Fruit fly (Drosophila melanogaster) whole organism, adult: ENCODE measurements around the gene CG32669.

ENCODE experiments used
- CG11617 ChIP-seq: fragments of 200-800 bp; sonication (Bioruptor generic); optimal IDR thresholded peaks from 2 replicates; lab custom pipeline; 2017; ENCODE audit warnings: mild to moderate bottlenecking, missing biosample characterization, missing genetic modification reagents, missing genetic modification characterization
- CG12768 ChIP-seq: fragments of 200-800 bp; sonication (Bioruptor generic); optimal IDR thresholded peaks from 2 replicates; lab custom pipeline; 2017; ENCODE audit warnings: missing biosample characterization, missing genetic modification characterization, mild to moderate bottlenecking, moderate library complexity, missing genetic modification reagents
- CG14711 ChIP-seq: fragments of 200-800 bp; sonication (Bioruptor generic); optimal IDR thresholded peaks from 2 replicates; lab custom pipeline; 2018; ENCODE audit warnings: missing biosample characterization, mild to moderate bottlenecking, missing genetic modification characterization, moderate library complexity
- CG1620 ChIP-seq: fragments of 200-800 bp; sonication (Bioruptor generic); optimal IDR thresholded peaks from 2 replicates; lab custom pipeline; 2016; ENCODE audit warnings: missing biosample characterization, missing genetic modification characterization
- CG33017 ChIP-seq: fragments of 200-800 bp; sonication (Bioruptor generic); optimal IDR thresholded peaks from 2 replicates; lab custom pipeline; 2018; ENCODE audit warnings: missing biosample characterization, mild to moderate bottlenecking, missing genetic modification characterization, moderate library complexity
- CG5204 ChIP-seq: fragments of 200-800 bp; sonication (Bioruptor generic); optimal IDR thresholded peaks from 2 replicates; lab custom pipeline; 2016; ENCODE audit warnings: missing biosample characterization, missing genetic modification characterization
- CG7045 ChIP-seq: fragments of 200-800 bp; sonication (Bioruptor generic); optimal IDR thresholded peaks from 2 replicates; lab custom pipeline; 2017; ENCODE audit warnings: missing biosample characterization, mild to moderate bottlenecking, missing genetic modification characterization
- CG7101 ChIP-seq: fragments of 200-800 bp; sonication (Bioruptor generic); optimal IDR thresholded peaks from 2 replicates; lab custom pipeline; 2018; ENCODE audit warnings: missing biosample characterization, mild to moderate bottlenecking, missing genetic modification characterization, moderate library complexity
- Clk ChIP-seq: fragments of 200-800 bp; sonication (Bioruptor generic); optimal IDR thresholded peaks from 2 replicates; lab custom pipeline; 2017; ENCODE audit warnings: missing biosample characterization, missing genetic modification characterization
- Crg-1 ChIP-seq: fragments of 200-800 bp; sonication (Bioruptor generic); optimal IDR thresholded peaks from 2 replicates; lab custom pipeline; 2016; ENCODE audit warnings: missing biosample characterization, missing genetic modification characterization
- Hr96 ChIP-seq: fragments of 200-800 bp; sonication (Bioruptor generic); optimal IDR thresholded peaks from 2 replicates; lab custom pipeline; 2016; ENCODE audit warnings: missing biosample characterization, missing genetic modification characterization
- Mnt ChIP-seq: fragments of 200-800 bp; sonication (Bioruptor generic); optimal IDR thresholded peaks from 2 replicates; lab custom pipeline; 2016; ENCODE audit warnings: missing biosample characterization, mild to moderate bottlenecking, missing genetic modification characterization
- bab1 ChIP-seq: fragments of 200-800 bp; sonication (Bioruptor generic); optimal IDR thresholded peaks from 3 replicates; lab custom pipeline; 2019; ENCODE audit warnings: missing biosample characterization, mild to moderate bottlenecking, missing genetic modification characterization, moderate library complexity
- cic ChIP-seq: fragments of 200-800 bp; sonication (Bioruptor generic); optimal IDR thresholded peaks from 2 replicates; lab custom pipeline; 2017; ENCODE audit warnings: missing biosample characterization, mild to moderate bottlenecking, missing genetic modification characterization, moderate library complexity
- cnc ChIP-seq, 2 experiments: fragments of >200 bp; optimal IDR thresholded peaks; 2 replicates each; lab custom pipeline; 2017
- kay ChIP-seq: fragments of 200-800 bp; sonication (Bioruptor generic); peaks from one replicate; lab custom pipeline; 2016; ENCODE audit warnings: missing biosample characterization, missing genetic modification characterization, borderline replicate concordance
- ovo ChIP-seq: fragments of 200-800 bp; sonication (Bioruptor generic); optimal IDR thresholded peaks from 2 replicates; lab custom pipeline; 2016; ENCODE audit warnings: missing biosample characterization, missing genetic modification characterization
- pad ChIP-seq: fragments of 200-800 bp; sonication (Bioruptor generic); optimal IDR thresholded peaks from 3 replicates; lab custom pipeline; 2017; ENCODE audit warnings: missing biosample characterization, missing genetic modification characterization, mild to moderate bottlenecking, moderate library complexity, missing genetic modification reagents
- tj ChIP-seq: fragments of 200-800 bp; sonication (Bioruptor generic); optimal IDR thresholded peaks from 3 replicates; lab custom pipeline; 2017; ENCODE audit warnings: missing biosample characterization, mild to moderate bottlenecking, missing genetic modification characterization, moderate library complexity
- toe ChIP-seq: fragments of 200-800 bp; sonication (Bioruptor generic); optimal IDR thresholded peaks from 2 replicates; lab custom pipeline; 2016; ENCODE audit warnings: missing biosample characterization, missing genetic modification characterization

CG32669 gene

DNA sequence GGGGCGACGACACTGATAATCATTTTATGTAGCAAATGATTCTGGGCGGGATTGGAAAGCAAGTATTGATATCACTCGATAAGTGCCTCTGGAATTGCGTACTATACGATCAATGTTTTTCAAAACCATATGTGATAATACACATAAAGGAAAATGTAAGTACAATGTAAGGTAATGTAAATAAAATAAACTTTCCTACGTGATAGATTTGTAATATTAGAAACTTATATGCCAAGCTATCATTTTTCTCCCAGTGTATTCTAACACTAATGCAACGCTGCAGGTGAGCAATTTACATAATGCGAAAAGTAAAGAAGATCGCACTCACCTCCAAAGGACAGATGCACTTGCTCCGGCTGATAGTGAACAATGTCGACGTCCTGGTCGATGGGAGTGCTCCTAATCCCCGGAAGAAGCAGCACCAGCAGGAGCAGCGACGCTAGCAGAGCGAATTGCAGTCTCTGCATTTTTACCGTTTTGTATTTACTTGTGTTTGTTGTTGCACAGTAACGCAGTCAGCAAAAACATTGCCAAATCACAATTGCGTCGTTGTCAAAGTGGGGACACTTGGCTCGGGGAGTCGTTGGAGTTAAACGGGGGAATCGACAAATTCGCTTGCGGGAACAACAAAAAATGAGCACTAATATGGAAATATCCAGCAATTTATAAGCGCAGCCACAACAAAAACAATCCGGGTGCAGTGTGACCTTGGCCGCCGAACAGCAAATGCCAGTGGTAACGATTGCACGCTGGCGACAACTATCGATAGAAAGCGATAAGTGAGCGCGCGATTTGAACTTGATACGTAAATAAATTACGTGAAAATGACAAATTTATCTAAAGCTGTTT, 32.4 kb upstream of the CG32669 start, which contains the start of gene CG1637:
Gene CG1637, minus strand, starts transcription at position 807 of the 849 bp plus-strand sequence.
- TF ChIP-seq pad (GFP tag; lab: Kevin White, UChicago) (no peak), CG14711 (tag; lab: Kevin White, UChicago) (peak; percentile 34), CG5204 (GFP tag; lab: Kevin White, UChicago) (no peak), Mnt (GFP tag; lab: Kevin White, UChicago) (peak; percentile 0), bab1 (peak; percentile 82), CG11617 (peak; percentile 36), CG7045 (GFP tag; lab: Kevin White, UChicago) (peak; percentile 14), CG12768 (GFP tag; lab: Kevin White, UChicago) (no peak), cic (GFP tag; lab: Kevin White, UChicago) (peak; percentile 1), CG7101 (tag; lab: Kevin White, UChicago) (peak; percentile 39), Clk (GFP tag; lab: Kevin White, UChicago) (no peak), ovo (GFP tag; lab: Kevin White, UChicago) (peak; percentile 71), toe (GFP tag; lab: Kevin White, UChicago) (no peak), tj (GFP tag; lab: Kevin White, UChicago) (peak; percentile 99), CG1620 (GFP tag; lab: Kevin White, UChicago) (no peak), CG33017 (tag; lab: Kevin White, UChicago) (peak; percentile 38), Hr96 (GFP tag; lab: Kevin White, UChicago) (peak; percentile 6), kay (GFP tag; lab: Kevin White, UChicago) (no peak)

DNA sequence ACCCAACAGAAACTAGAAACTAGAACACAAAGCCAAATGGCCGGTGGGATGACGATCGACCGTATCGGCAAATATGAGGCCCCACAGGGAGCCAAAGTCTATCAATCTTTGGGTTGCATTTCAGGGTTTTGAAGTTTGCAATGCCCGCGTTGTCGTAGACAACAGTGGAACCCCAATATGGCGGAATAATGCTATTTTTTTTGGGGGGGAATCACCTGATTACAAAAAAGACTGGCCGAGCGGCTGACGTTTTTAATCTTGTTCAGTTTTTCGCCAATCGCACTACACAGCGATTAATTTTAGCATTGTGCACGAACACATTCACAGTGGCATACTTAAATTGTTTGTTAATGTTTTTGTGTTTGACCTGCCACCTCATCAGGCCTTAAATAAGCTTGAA, 31.6 kb upstream of the CG32669 start:
- TF ChIP-seq CG11617, result no peak
- TF ChIP-seq cic (GFP tag; lab: Kevin White, UChicago), result no peak
- TF ChIP-seq CG12768 (GFP tag; lab: Kevin White, UChicago), result no peak
- TF ChIP-seq cnc (optimal IDR thresholded peaks at IDR 0.05; lab: Kevin White, UChicago), result no peak
- TF ChIP-seq CG1620 (GFP tag; lab: Kevin White, UChicago), result no peak
- TF ChIP-seq Crg-1, result no peak
- TF ChIP-seq ovo (GFP tag; lab: Kevin White, UChicago), result no peak
- TF ChIP-seq toe (GFP tag; lab: Kevin White, UChicago), result no peak
- no peak for TF ChIP-seq pad (GFP tag; lab: Kevin White, UChicago)

DNA sequence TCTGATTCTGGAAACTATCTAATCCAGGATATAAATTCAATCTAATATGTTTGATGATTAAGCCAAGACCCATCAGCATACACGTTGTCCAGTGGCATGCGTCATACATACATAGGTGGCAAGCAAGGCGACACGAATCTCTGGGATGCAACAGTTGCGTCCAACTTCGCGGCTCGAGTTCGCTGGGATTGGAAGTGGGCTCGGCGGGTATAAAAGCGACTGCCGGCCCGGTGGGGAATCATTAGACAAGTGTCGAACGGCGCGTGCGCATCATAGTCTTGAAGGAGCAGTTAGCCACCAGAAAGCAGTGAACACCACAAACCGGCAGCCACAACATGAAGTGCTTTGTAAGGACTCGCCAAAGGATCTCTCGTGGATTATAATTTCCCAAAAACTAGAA, 24.2 kb upstream of the CG32669 start, which contains the start of gene CG2157:
Gene CG2157, plus strand, starts transcription at position 240 of the 400 bp plus-strand sequence.
- no peak for TF ChIP-seq CG11617
- no peak for TF ChIP-seq Crg-1
- no peak for TF ChIP-seq bab1
- no peak for TF ChIP-seq Mnt (GFP tag; lab: Kevin White, UChicago)
- no peak for TF ChIP-seq kay (GFP tag; lab: Kevin White, UChicago)
- TF ChIP-seq cic (GFP tag; lab: Kevin White, UChicago), result no peak
- no peak for TF ChIP-seq cnc (optimal IDR thresholded peaks at IDR 0.05; lab: Kevin White, UChicago)

DNA sequence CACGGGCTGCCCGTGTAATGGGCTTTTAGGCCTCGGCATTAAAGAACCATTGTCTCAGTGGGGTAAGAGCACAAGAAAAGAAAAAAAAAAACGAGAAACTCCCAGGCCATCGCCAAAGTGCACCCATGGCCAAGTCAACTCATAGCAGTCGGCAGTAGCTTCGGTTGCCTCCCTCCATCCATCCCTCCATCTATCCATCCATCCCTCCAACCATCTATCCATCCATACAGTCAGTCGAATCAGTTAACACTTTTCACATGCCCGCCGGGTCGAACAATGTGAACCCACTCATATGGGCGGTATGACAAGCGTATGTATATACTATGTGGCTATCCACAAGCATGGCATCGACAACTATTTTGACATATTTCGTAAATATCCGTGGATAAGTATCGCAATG, 22.8 kb upstream of the CG32669 start:
- TF ChIP-seq CG7045 (GFP tag; lab: Kevin White, UChicago) (no peak), CG14711 (tag; lab: Kevin White, UChicago) (no peak)

DNA sequence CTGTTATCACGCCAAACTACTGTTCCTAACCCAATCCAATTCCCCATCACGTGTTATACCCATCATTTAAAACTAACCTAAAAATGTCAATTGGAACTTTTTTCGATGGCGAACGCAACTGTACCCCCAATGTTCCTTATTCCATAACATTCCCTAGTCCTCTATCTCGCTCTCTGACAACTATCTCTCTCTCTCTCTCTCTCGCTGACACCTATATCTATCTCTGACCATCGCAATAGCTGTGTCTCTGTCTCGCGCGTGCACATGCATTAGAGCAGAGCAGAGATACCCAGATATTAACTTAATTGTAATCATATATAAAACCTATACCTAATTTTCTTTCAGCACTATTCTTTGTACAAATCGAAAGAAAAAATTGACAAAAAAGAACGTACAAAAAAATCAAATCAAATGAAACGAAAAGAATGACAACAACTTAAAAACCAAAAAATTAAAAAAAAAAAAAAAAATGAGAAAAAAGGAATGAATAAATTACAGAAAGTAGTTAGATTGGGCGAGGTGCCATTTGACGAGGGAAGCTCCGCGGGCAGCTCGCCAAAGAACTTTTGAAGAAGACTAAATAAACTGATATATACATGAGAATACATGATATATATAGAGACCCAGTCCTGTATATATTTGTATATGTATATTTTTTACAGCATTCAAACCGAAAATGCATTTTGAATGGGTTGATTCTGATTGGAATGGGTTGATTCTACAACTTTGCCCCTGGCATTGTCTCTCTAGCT, 20.9 kb upstream of the CG32669 start:
- TF ChIP-seq kay (GFP tag; lab: Kevin White, UChicago) (peak; percentile 78), CG5204 (GFP tag; lab: Kevin White, UChicago) (no peak)

DNA sequence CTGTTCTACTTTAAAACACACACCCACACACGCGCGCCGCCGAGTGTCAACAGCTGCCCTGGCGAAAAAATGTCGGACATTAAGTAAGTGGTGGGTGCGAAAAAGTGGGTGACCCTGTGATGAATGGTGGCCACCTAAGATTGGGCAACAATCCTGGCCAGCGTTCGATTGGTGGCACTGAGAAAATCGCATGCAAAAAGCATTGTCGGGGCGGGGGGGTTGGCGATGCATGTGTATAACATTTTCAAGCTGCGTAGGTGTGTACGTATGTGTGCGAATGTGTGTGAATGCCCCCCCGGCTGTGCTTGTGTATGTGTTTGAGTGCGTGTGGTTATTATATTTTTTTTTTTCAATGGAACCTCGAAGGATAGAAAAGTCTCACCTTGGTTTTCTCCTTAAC, 13.0 kb upstream of the CG32669 start:
- peak; percentile 62 for TF ChIP-seq Mnt (GFP tag; lab: Kevin White, UChicago)
- no peak for TF ChIP-seq CG12768 (GFP tag; lab: Kevin White, UChicago)
- TF ChIP-seq bab1, result no peak
- TF ChIP-seq toe (GFP tag; lab: Kevin White, UChicago), result no peak

DNA sequence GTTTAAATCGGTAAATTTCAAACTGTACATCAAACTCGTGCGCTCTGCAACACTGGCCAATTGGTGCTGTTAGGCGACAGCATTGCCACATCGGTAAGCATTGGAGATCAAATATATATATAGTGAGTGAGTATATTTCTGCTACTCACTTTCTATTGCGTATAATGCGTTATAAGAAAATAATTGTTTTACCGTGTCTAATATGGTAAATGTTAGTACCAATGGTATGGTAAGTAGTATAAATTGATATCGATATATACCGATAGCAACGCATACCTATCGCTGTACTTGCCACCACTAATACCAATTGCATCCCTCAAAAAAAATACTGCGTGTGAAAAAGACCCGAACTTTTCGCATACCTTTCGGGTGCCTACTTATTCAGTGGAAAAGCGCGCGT, 12.5 kb upstream of the CG32669 start, which contains the start of the genes sofe and CG2186:
Gene sofe, minus strand, starts transcription at position 38 of the 400 bp plus-strand sequence.
Gene CG2186, plus strand, starts transcription at position 280 of the 400 bp plus-strand sequence.
- TF ChIP-seq cnc (optimal IDR thresholded peaks at IDR 0.05; lab: Kevin White, UChicago) (no peak), kay (GFP tag; lab: Kevin White, UChicago) (no peak), toe (GFP tag; lab: Kevin White, UChicago) (peak; percentile 75), tj (GFP tag; lab: Kevin White, UChicago) (peak; percentile 35), Mnt (GFP tag; lab: Kevin White, UChicago) (peak; percentile 63), pad (GFP tag; lab: Kevin White, UChicago) (peak; percentile 43), CG7101 (tag; lab: Kevin White, UChicago) (peak; percentile 77), CG12768 (GFP tag; lab: Kevin White, UChicago) (no peak), CG1620 (GFP tag; lab: Kevin White, UChicago) (peak; percentile 84), bab1 (peak; percentile 73), CG14711 (tag; lab: Kevin White, UChicago) (peak; percentile 61), CG11617 (peak; percentile 5), Crg-1 (peak; percentile 60), ovo (GFP tag; lab: Kevin White, UChicago) (peak; percentile 92)
